Worm (Caenorhabditis elegans): ENCODE measurements around the gene sma-1.

The sma-1 gene

ce11 chrV:11905977-11906376 lies 6.7 kb downstream of the sma-1 start:
- TF ChIP-seq ceh-19 (GFP tag; optimal IDR thresholded peaks at IDR 0.05) (no peak), ceh-18 (tag; optimal IDR thresholded peaks at IDR 0.05) (no peak), unc-86 (tag; optimal IDR thresholded peaks at IDR 0.05) (no peak), ceh-48 (tag; optimal IDR thresholded peaks at IDR 0.05) (no peak), eyg-1 (tag; optimal IDR thresholded peaks at IDR 0.05) (no peak)

ce11 chrV:11913283-11913682 lies 14.0 kb downstream of the sma-1 start:
- TF ChIP-seq fkh-6 (tag; optimal IDR thresholded peaks at IDR 0.05) (no peak), unc-55 (GFP tag; optimal IDR thresholded peaks at IDR 0.05) (no peak), unc-42 (tag; optimal IDR thresholded peaks at IDR 0.05) (no peak), tbx-2 (tag; optimal IDR thresholded peaks at IDR 0.05) (no peak), hlh-30 (tag; optimal IDR thresholded peaks at IDR 0.05; ENCODE audit: insufficient read depth) (no peak), ama-1 (optimal IDR thresholded peaks at IDR 0.05) (no peak), T23F11.4 (GFP tag; optimal IDR thresholded peaks at IDR 0.05) (no peak), Y22D7AL.16 (tag; optimal IDR thresholded peaks at IDR 0.05) (no peak)

- TF ChIP-seq ztf-16 (tag; optimal IDR thresholded peaks at IDR 0.05) = no peak
- no peak for TF ChIP-seq F13H6.1 (tag; optimal IDR thresholded peaks at IDR 0.05)
- TF ChIP-seq ceh-19 (GFP tag; optimal IDR thresholded peaks at IDR 0.05) = no peak
- no peak for TF ChIP-seq ceh-22 (tag; optimal IDR thresholded peaks at IDR 0.05)
- no peak for TF ChIP-seq syd-9 (tag; optimal IDR thresholded peaks at IDR 0.05)
- no peak for TF ChIP-seq pros-1 (tag; optimal IDR thresholded peaks at IDR 0.05)
- no peak for TF ChIP-seq ceh-18 (tag; optimal IDR thresholded peaks at IDR 0.05)
- TF ChIP-seq zip-5 (tag; optimal IDR thresholded peaks at IDR 0.05) = no peak
- TF ChIP-seq ceh-24 (tag; optimal IDR thresholded peaks at IDR 0.05) = no peak
- no peak for TF ChIP-seq hlh-6 (tag; optimal IDR thresholded peaks at IDR 0.05)
- TF ChIP-seq fkh-10 (GFP tag; optimal IDR thresholded peaks at IDR 0.05) = no peak
- TF ChIP-seq sox-4 (tag; optimal IDR thresholded peaks at IDR 0.05) = no peak
- no peak for TF ChIP-seq nhr-232 (tag; optimal IDR thresholded peaks at IDR 0.05)
- TF ChIP-seq K09A11.1 (tag; optimal IDR thresholded peaks at IDR 0.05; ENCODE audit: insufficient read depth) = no peak
- TF ChIP-seq C08G9.2 (tag; optimal IDR thresholded peaks at IDR 0.05) = no peak
Measured at ce11 chrV:11917186-11917585, 17.9 kb downstream of the sma-1 start, which contains the start of gene R31.2. Gene R31.2, plus strand, starts transcription at chrV:11917573.

- TF ChIP-seq pag-3 (tag; optimal IDR thresholded peaks at IDR 0.05; ENCODE audit: borderline replicate concordance) (no peak), nhr-232 (tag; optimal IDR thresholded peaks at IDR 0.05) (no peak), lin-11 (tag; optimal IDR thresholded peaks at IDR 0.05) (no peak)
Measured at ce11 chrV:11919639-11920038, 20.4 kb downstream of the sma-1 start.

- TF ChIP-seq gmeb-2 (tag; optimal IDR thresholded peaks at IDR 0.05) = no peak
- no peak for TF ChIP-seq ref-2 (tag; optimal IDR thresholded peaks at IDR 0.05)
- TF ChIP-seq unc-55 (GFP tag; optimal IDR thresholded peaks at IDR 0.05) = peak; percentile 55
Measured at ce11 chrV:11921229-11921628, 22.0 kb downstream of the sma-1 start.

- TF ChIP-seq dmd-4 (tag; optimal IDR thresholded peaks at IDR 0.05; ENCODE audit: borderline replicate concordance) (no peak), ceh-2 (tag; optimal IDR thresholded peaks at IDR 0.05) (no peak), dve-1 (tag; optimal IDR thresholded peaks at IDR 0.05) (no peak), gmeb-2 (tag; optimal IDR thresholded peaks at IDR 0.05) (no peak), T23F11.4 (GFP tag; optimal IDR thresholded peaks at IDR 0.05) (no peak), ceh-18 (tag; optimal IDR thresholded peaks at IDR 0.05) (peak; percentile 23), che-1 (tag; optimal IDR thresholded peaks at IDR 0.05) (no peak), nfya-1 (tag; optimal IDR thresholded peaks at IDR 0.05) (peak; percentile 19), K02D7.2 (tag; optimal IDR thresholded peaks at IDR 0.05) (no peak), unc-55 (GFP tag; optimal IDR thresholded peaks at IDR 0.05) (peak; percentile 18), ceh-34 (tag; optimal IDR thresholded peaks at IDR 0.05) (no peak), ceh-31 (tag; optimal IDR thresholded peaks at IDR 0.05) (peak; percentile 45), odd-2 (tag; optimal IDR thresholded peaks at IDR 0.05) (no peak), nhr-232 (tag; optimal IDR thresholded peaks at IDR 0.05) (no peak), unc-42 (tag; optimal IDR thresholded peaks at IDR 0.05) (no peak), rnt-1 (tag; optimal IDR thresholded peaks at IDR 0.05) (peak; percentile 4), C38D4.7 (GFP tag; optimal IDR thresholded peaks at IDR 0.05) (no peak)
Measured at ce11 chrV:11921689-11922517, 22.7 kb downstream of the sma-1 start.

Data from whole organism, late embryonic.